Worm (Caenorhabditis elegans) whole organism, young adult: ENCODE results near the gene C49C3.15.
"Not testable (repeated sequence)": the region's sequence is repeated elsewhere in the genome, so short reads cannot be mapped to it uniquely, and the experiment has no call there.

Experiments used
- B0336.3 ChIP-seq: fragments of 200-800 bp; sonication (Bioruptor generic); IDR thresholded peaks from 2 replicates; pipeline ENCODE4 v1.3.6; 2022; ENCODE audit warnings: missing genetic modification characterization, missing compliant biosample characterization
- D2030.7 ChIP-seq: fragments of 200-800 bp; sonication (Bioruptor generic); IDR thresholded peaks from 2 replicates; pipeline ENCODE4 v1.3.6; 2022; ENCODE audit warnings: missing genetic modification reagents, missing genetic modification characterization, missing compliant biosample characterization
- F10E7.11 ChIP-seq: sonication (generic microtip); optimal IDR thresholded peaks from 2 replicates; lab custom pipeline; 2017; ENCODE audit warnings: mild to moderate bottlenecking, missing genetic modification characterization, moderate library complexity, missing compliant biosample characterization
- F39B2.1 ChIP-seq: fragments of 200-800 bp; sonication (Bioruptor generic); IDR thresholded peaks from 2 replicates; pipeline ENCODE4 v1.3.6; 2022; ENCODE audit warnings: missing genetic modification reagents, missing genetic modification characterization, missing compliant biosample characterization
- F49E8.2 ChIP-seq: sonication (generic microtip); optimal IDR thresholded peaks from 3 replicates; lab custom pipeline; 2017; ENCODE audit warnings: missing genetic modification characterization, mild to moderate bottlenecking, missing compliant biosample characterization, antibody characterized with exemption, moderate library complexity; ENCODE audit not compliant: insufficient read depth
- F55B11.4 ChIP-seq: sonication (generic microtip); optimal IDR thresholded peaks from 2 replicates; lab custom pipeline; 2016; ENCODE audit warnings: missing compliant biosample characterization, missing genetic modification characterization, borderline replicate concordance; ENCODE audit not compliant: insufficient read depth
- Y95B8A.8 ChIP-seq: fragments of 200-800 bp; sonication (Bioruptor generic); IDR thresholded peaks from 2 replicates; pipeline ENCODE4 v1.3.6; 2022; ENCODE audit warnings: missing genetic modification reagents, missing genetic modification characterization, missing compliant biosample characterization
- attf-5 ChIP-seq: fragments of 200-800 bp; sonication (Bioruptor generic); optimal IDR thresholded peaks from 2 replicates; lab custom pipeline; 2018; ENCODE audit warnings: mild to moderate bottlenecking, missing genetic modification characterization, missing compliant biosample characterization
- bed-1 ChIP-seq: fragments of 200-800 bp; sonication (Bioruptor generic); IDR thresholded peaks from 2 replicates; pipeline ENCODE4 v1.3.6; 2022; ENCODE audit warnings: missing genetic modification reagents, missing genetic modification characterization, missing compliant biosample characterization
- ceh-40 ChIP-seq: fragments of 200-800 bp; sonication (Bioruptor generic); IDR thresholded peaks from 2 replicates; pipeline ENCODE4 v1.3.6; 2022; ENCODE audit warnings: missing genetic modification characterization, missing compliant biosample characterization
- ceh-58 ChIP-seq: fragments of 200-800 bp; sonication (Bioruptor generic); IDR thresholded peaks from 2 replicates; pipeline ENCODE4 v1.3.6; 2022; ENCODE audit warnings: missing genetic modification characterization, missing compliant biosample characterization
- ceh-79 ChIP-seq: sonication (generic microtip); optimal IDR thresholded peaks from 2 replicates; lab custom pipeline; 2017; ENCODE audit warnings: mild to moderate bottlenecking, missing genetic modification characterization, missing compliant biosample characterization
- ceh-91 ChIP-seq: fragments of 200-800 bp; sonication (Bioruptor generic); IDR thresholded peaks from 2 replicates; pipeline ENCODE4 v1.3.6; 2022; ENCODE audit warnings: missing genetic modification reagents, missing genetic modification characterization, missing compliant biosample characterization
- dox-1 ChIP-seq: fragments of 200-800 bp; sonication (Bioruptor generic); IDR thresholded peaks from 2 replicates; pipeline ENCODE4 v1.3.6; 2022; ENCODE audit warnings: missing genetic modification reagents, missing genetic modification characterization, missing compliant biosample characterization
- dpl-1 ChIP-seq: fragments of 150-350 bp; optimal IDR thresholded peaks from 2 replicates; lab custom pipeline; 2014; ENCODE audit warnings: missing biosample characterization, missing genetic modification reagents, missing genetic modification characterization
- egl-18 ChIP-seq: fragments of 200-800 bp; sonication (Bioruptor generic); IDR thresholded peaks from 2 replicates; pipeline ENCODE4 v1.3.6; 2022; ENCODE audit warnings: missing genetic modification reagents, missing genetic modification characterization, missing compliant biosample characterization
- egrh-3 ChIP-seq: fragments of 200-800 bp; sonication (Bioruptor generic); IDR thresholded peaks from 2 replicates; pipeline ENCODE4 v1.3.6; 2022; ENCODE audit warnings: missing genetic modification reagents, missing genetic modification characterization, missing compliant biosample characterization
- lin-40 ChIP-seq: sonication (generic microtip); optimal IDR thresholded peaks from 2 replicates; lab custom pipeline; 2016; ENCODE audit warnings: missing genetic modification characterization, mild to moderate bottlenecking, missing compliant biosample characterization, missing genotype, missing genetic modification reagents
- lsl-1 ChIP-seq: fragments of 200-800 bp; sonication (Bioruptor generic); optimal IDR thresholded peaks from 2 replicates; lab custom pipeline; 2018; ENCODE audit warnings: mild to moderate bottlenecking, missing genetic modification characterization, moderate library complexity, missing compliant biosample characterization
- madf-10 ChIP-seq: sonication (generic microtip); optimal IDR thresholded peaks from 2 replicates; lab custom pipeline; 2016; ENCODE audit warnings: mild to moderate bottlenecking, missing genetic modification characterization, missing compliant biosample characterization
- madf-6 ChIP-seq: fragments of 200-800 bp; sonication (Bioruptor generic); IDR thresholded peaks from 2 replicates; pipeline ENCODE4 v1.3.6; 2022; ENCODE audit warnings: missing genetic modification reagents, missing genetic modification characterization, missing compliant biosample characterization
- madf-8 ChIP-seq: fragments of 200-800 bp; sonication (Bioruptor generic); conservative IDR thresholded peaks from 2 replicates; pipeline ENCODE4 v1.3.6; 2022; ENCODE audit warnings: missing genetic modification reagents, missing genetic modification characterization, missing compliant biosample characterization
- mcd-1 ChIP-seq: fragments of 200-800 bp; sonication (Bioruptor generic); IDR thresholded peaks from 2 replicates; pipeline ENCODE4 v1.3.6; 2022; ENCODE audit warnings: missing genetic modification reagents, missing genetic modification characterization, missing compliant biosample characterization
- mel-28 ChIP-seq: sonication (generic microtip); optimal IDR thresholded peaks from 2 replicates; lab custom pipeline; 2016; ENCODE audit warnings: borderline replicate concordance, mild to moderate bottlenecking, missing genetic modification characterization, missing compliant biosample characterization
- mxl-1 ChIP-seq: sonication (generic microtip); optimal IDR thresholded peaks from 2 replicates; lab custom pipeline; 2016; ENCODE audit warnings: missing genetic modification characterization, missing compliant biosample characterization
- nfya-1 ChIP-seq: sonication (generic microtip); optimal IDR thresholded peaks from 2 replicates; lab custom pipeline; 2017; ENCODE audit warnings: antibody characterized with exemption, missing compliant biosample characterization, missing genetic modification characterization, borderline replicate concordance; ENCODE audit not compliant: insufficient read depth
- nhr-179 ChIP-seq: sonication (generic microtip); optimal IDR thresholded peaks from 2 replicates; lab custom pipeline; 2016; ENCODE audit warnings: mild to moderate bottlenecking, missing genetic modification characterization, missing compliant biosample characterization
- nhr-80 ChIP-seq: sonication (generic microtip); optimal IDR thresholded peaks from 2 replicates; lab custom pipeline; 2016; ENCODE audit warnings: missing genetic modification characterization, missing compliant biosample characterization
- rec-8 ChIP-seq, 2 experiments: sonication (generic microtip); optimal IDR thresholded peaks; 2 replicates each; lab custom pipeline; 2016; ENCODE audit warnings: mild to moderate bottlenecking in 2 of 2, missing genetic modification characterization in 2 of 2, missing genetic modification reagents in 2 of 2, missing genotype in 2 of 2, missing biosample characterization in 1 of 2, missing compliant biosample characterization in 1 of 2, moderate library complexity in 1 of 2
- snpc-3.4 ChIP-seq: sonication (generic microtip); optimal IDR thresholded peaks from 2 replicates; lab custom pipeline; 2017; ENCODE audit warnings: missing genetic modification characterization, mild to moderate bottlenecking, missing compliant biosample characterization, antibody characterized with exemption, moderate library complexity, missing genotype, missing genetic modification reagents
- tbp1 ChIP-seq: fragments of 200-800 bp; sonication (Bioruptor generic); optimal IDR thresholded peaks from 2 replicates; lab custom pipeline; 2018; ENCODE audit warnings: mild to moderate bottlenecking, missing genetic modification characterization, missing compliant biosample characterization
- unc-62 ChIP-seq: fragments of 150-350 bp; optimal IDR thresholded peaks from 2 replicates; lab custom pipeline; 2014; ENCODE audit warnings: missing biosample characterization, missing genetic modification reagents, missing genetic modification characterization
- zim-3 ChIP-seq: sonication (generic microtip); optimal IDR thresholded peaks from 2 replicates; lab custom pipeline; 2017; ENCODE audit warnings: mild to moderate bottlenecking, missing genetic modification characterization, moderate library complexity, missing compliant biosample characterization
- ztf-25 ChIP-seq: fragments of 200-800 bp; sonication (Bioruptor generic); IDR thresholded peaks from 2 replicates; pipeline ENCODE4 v1.3.6; 2022; ENCODE audit warnings: missing genetic modification reagents, missing genetic modification characterization, missing compliant biosample characterization

The C49C3.15 gene

DNA sequence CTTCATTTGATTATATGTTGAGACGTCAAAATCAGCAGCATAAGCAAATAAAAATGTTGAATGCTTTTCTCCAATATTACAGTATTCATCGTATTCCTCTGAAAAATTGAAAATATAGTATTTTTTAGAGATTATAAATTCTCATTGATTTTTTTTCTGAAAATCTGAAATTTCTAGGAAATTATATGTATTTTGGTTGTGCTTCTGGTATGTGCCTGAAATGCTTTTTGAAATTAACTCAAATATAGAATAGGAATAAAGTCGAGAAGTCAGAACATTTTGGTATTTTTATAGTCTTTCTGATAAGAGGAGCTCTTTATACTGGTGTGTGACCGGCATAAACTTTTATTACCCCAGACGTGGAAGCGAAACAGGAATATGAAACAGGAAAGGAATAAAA is 26.8 kb upstream of the C49C3.15 start, which contains the start of gene T28F3.8:
Gene T28F3.8, minus strand, starts transcription at position 101 of the 400 bp plus-strand sequence.
- not testable (repeated sequence) for TF ChIP-seq mcd-1; madf-6; nfya-1 (tag; lab: Kevin White, UChicago)

DNA sequence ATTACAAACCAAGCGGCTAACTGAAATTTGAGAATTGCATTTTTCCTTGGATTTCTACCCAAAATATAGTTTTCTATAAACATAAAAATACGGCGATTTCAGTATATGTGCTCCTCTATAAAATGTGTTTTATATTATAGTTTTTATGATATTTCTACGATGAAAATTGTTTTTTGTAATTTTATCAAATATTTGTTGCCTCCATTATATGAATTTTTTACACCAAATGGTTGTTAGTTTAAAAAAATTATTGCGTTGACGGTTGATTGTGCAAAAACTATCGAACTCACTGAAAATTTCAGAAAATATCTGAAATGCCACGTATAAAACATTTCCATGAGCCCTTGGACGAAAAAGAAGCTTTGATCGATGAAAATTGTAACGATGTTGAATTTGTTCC is 25.8 kb upstream of the C49C3.15 start, which contains the start of gene T28F3.9:
Gene T28F3.9, plus strand, starts transcription at position 301 of the 400 bp plus-strand sequence.
- TF ChIP-seq F39B2.1 (GFP tag; lab: Robert Waterston, UW) (no peak), mxl-1 (no peak), dox-1 (GFP tag; lab: Robert Waterston, UW) (no peak), bed-1 (GFP tag; lab: Robert Waterston, UW) (no peak), zim-3 (tag; lab: Kevin White, UChicago) (no peak), attf-5 (GFP tag; lab: Kevin White, UChicago) (no peak), nhr-80 (tag; lab: Kevin White, UChicago) (no peak), ceh-40 (GFP tag; lab: Robert Waterston, UW) (no peak), ztf-25 (GFP tag; lab: Robert Waterston, UW) (no peak), Y95B8A.8 (GFP tag; lab: Robert Waterston, UW) (no peak)

DNA sequence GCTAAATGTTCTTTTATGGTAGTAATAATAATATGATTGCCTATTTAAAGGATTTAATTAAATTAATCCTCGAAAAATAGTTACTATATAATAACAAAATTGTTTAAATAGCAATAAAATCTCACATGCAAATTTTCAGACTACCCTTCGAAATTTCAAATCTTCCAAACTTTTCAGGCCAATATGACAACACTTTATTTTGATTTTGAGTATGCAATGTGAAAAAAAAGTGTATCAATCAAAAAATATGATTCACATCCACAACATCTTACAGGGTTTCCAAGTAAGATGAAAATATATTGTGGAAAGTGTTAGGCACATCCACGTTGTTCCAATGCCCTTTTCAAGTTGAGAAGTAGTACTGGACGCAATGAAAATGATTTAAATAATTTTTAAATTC is 22.2 kb upstream of the C49C3.15 start, which contains the start of gene snf-9:
Gene snf-9, plus strand, starts transcription at position 301 of the 400 bp plus-strand sequence.
- TF ChIP-seq madf-10 (no peak), mel-28 (no peak), ceh-40 (GFP tag; lab: Robert Waterston, UW) (no peak), lsl-1 (GFP tag; lab: Kevin White, UChicago) (no peak), nfya-1 (tag; lab: Kevin White, UChicago) (no peak), madf-8 (GFP tag; lab: Robert Waterston, UW) (no peak), snpc-3.4 (tag; lab: Kevin White, UChicago) (no peak), F10E7.11 (tag; lab: Kevin White, UChicago) (no peak), unc-62 (GFP tag; lab: Kevin White, UChicago) (no peak), egl-18 (GFP tag; lab: Robert Waterston, UW) (no peak), egrh-3 (no peak), F49E8.2 (tag; lab: Kevin White, UChicago) (no peak), F55B11.4 (tag; lab: Kevin White, UChicago) (no peak), B0336.3 (no peak), D2030.7 (GFP tag; lab: Robert Waterston, UW) (no peak), ceh-91 (GFP tag; lab: Robert Waterston, UW) (no peak), nhr-179 (tag; lab: Kevin White, UChicago) (no peak), tbp1 (no peak), dpl-1 (GFP tag; lab: Kevin White, UChicago) (no peak), mxl-1 (no peak)

- no peak for TF ChIP-seq ceh-79 (tag; lab: Kevin White, UChicago)
- no peak for TF ChIP-seq ceh-58 (GFP tag; lab: Robert Waterston, UW)
- TF ChIP-seq lin-40 (tag; lab: Kevin White, UChicago) = no peak
- TF ChIP-seq rec-8 (tag; optimal IDR thresholded peaks at IDR 0.05; lab: Kevin White, UChicago) = no peak
These were observed 17.6 kb upstream of the C49C3.15 start, which contains the start of gene C49C3.20 for ce11 chrIV:17316398-17316797. C49C3.20 (minus strand) TSS chrIV:17316498.
